Fruit fly (Drosophila melanogaster) whole organism, embryonic: ENCODE results near the gene Pex7.

Experiments used
- Ada2b ChIP-seq: fragments of 200-800 bp; sonication (Bioruptor generic); IDR thresholded peaks from 2 replicates; pipeline ENCODE4 v1.3.6; 2022; ENCODE audit warnings: missing biosample characterization, missing genetic modification characterization
- Antp ChIP-seq: fragments of 200-800 bp; sonication (Bioruptor generic); optimal IDR thresholded peaks from 3 replicates; lab custom pipeline; 2016; ENCODE audit warnings: missing biosample characterization, missing genetic modification characterization
- Asciz ChIP-seq: fragments of 200-800 bp; sonication (Bioruptor generic); optimal IDR thresholded peaks from 2 replicates; lab custom pipeline; 2017; ENCODE audit warnings: missing biosample characterization, mild to moderate bottlenecking, missing genetic modification characterization, missing genetic modification reagents
- BEAF-32 ChIP-seq: fragments of 200-800 bp; sonication (Bioruptor generic); optimal IDR thresholded peaks from 3 replicates; lab custom pipeline; 2017; ENCODE audit warnings: missing biosample characterization, missing genetic modification characterization, mild to moderate bottlenecking, moderate library complexity, missing genetic modification reagents
- Bgb ChIP-seq: fragments of 200-800 bp; sonication (Bioruptor generic); IDR thresholded peaks from 2 replicates; pipeline ENCODE4 v1.3.6; 2022; ENCODE audit warnings: missing biosample characterization, missing genetic modification characterization; ENCODE audit not compliant: partially characterized antibody
- CG12744 ChIP-seq: fragments of 200-800 bp; sonication (Bioruptor generic); optimal IDR thresholded peaks from 2 replicates; lab custom pipeline; 2016; ENCODE audit warnings: missing biosample characterization, missing genetic modification characterization
- CG14441 ChIP-seq: fragments of 200-800 bp; sonication (Bioruptor generic); IDR thresholded peaks from 2 replicates; pipeline ENCODE4 v1.3.6; 2022; ENCODE audit warnings: missing biosample characterization, missing genetic modification characterization
- CG17385 ChIP-seq: fragments of 200-800 bp; sonication (Bioruptor generic); optimal IDR thresholded peaks from 3 replicates; lab custom pipeline; 2018; ENCODE audit warnings: missing biosample characterization, mild to moderate bottlenecking, missing genetic modification characterization
- CG18599 ChIP-seq: fragments of 200-800 bp; sonication (Bioruptor generic); optimal IDR thresholded peaks from 3 replicates; lab custom pipeline; 2017; ENCODE audit warnings: missing biosample characterization, missing genetic modification characterization, mild to moderate bottlenecking, moderate library complexity, missing genetic modification reagents
- CG2129 ChIP-seq: fragments of 200-800 bp; sonication (Bioruptor generic); IDR thresholded peaks from 2 replicates; pipeline ENCODE4 v1.3.6; 2022; ENCODE audit warnings: missing biosample characterization, missing genetic modification characterization; ENCODE audit not compliant: partially characterized antibody
- CG32532 ChIP-seq: fragments of 200-800 bp; sonication (Bioruptor generic); IDR thresholded peaks from 2 replicates; pipeline ENCODE4 v1.3.6; 2022; ENCODE audit warnings: missing biosample characterization, missing genetic modification characterization
- CG34376 ChIP-seq: fragments of 200-800 bp; sonication (Bioruptor generic); optimal IDR thresholded peaks from 2 replicates; lab custom pipeline; 2018; ENCODE audit warnings: missing biosample characterization, mild to moderate bottlenecking, missing genetic modification characterization
- CG6854 ChIP-seq: fragments of 200-800 bp; sonication (Bioruptor generic); optimal IDR thresholded peaks from 3 replicates; lab custom pipeline; 2017; ENCODE audit warnings: missing biosample characterization, mild to moderate bottlenecking, missing genetic modification characterization
- CG7372 ChIP-seq: fragments of 200-800 bp; sonication (Bioruptor generic); IDR thresholded peaks from 2 replicates; pipeline ENCODE4 v1.3.6; 2022; ENCODE audit warnings: missing biosample characterization, missing genetic modification characterization
- CrebB ChIP-seq: fragments of 200-800 bp; sonication (Bioruptor generic); optimal IDR thresholded peaks from 3 replicates; lab custom pipeline; 2018; ENCODE audit warnings: missing biosample characterization, mild to moderate bottlenecking, missing genetic modification characterization
- Dbx ChIP-seq: fragments of 200-800 bp; sonication (Bioruptor generic); IDR thresholded peaks from 3 replicates; pipeline ENCODE4 v1.3.6; 2022; ENCODE audit warnings: missing biosample characterization, missing genetic modification characterization
- Dp ChIP-seq: fragments of 200-800 bp; sonication (Bioruptor generic); optimal IDR thresholded peaks from 2 replicates; lab custom pipeline; 2018; ENCODE audit warnings: missing biosample characterization, mild to moderate bottlenecking, missing genetic modification characterization, moderate library complexity
- Dref ChIP-seq: fragments of 200-800 bp; sonication (Bioruptor generic); IDR thresholded peaks from 2 replicates; pipeline ENCODE4 v1.3.6; 2022; ENCODE audit warnings: missing biosample characterization, missing genetic modification characterization
- Drgx ChIP-seq: fragments of 200-800 bp; sonication (Bioruptor generic); IDR thresholded peaks from 2 replicates; pipeline ENCODE4 v1.3.6; 2022; ENCODE audit warnings: missing biosample characterization, missing genetic modification characterization
- Ets65A ChIP-seq: fragments of 200-800 bp; sonication (Bioruptor generic); peaks from one replicate; lab custom pipeline; 2016; ENCODE audit warnings: missing biosample characterization, missing genetic modification characterization
- HLH4C ChIP-seq: fragments of 200-800 bp; sonication (Bioruptor generic); IDR thresholded peaks from 3 replicates; pipeline ENCODE4 v1.3.6; 2022; ENCODE audit warnings: missing biosample characterization, missing genetic modification characterization; ENCODE audit not compliant: partially characterized antibody
- Jarid2 ChIP-seq: fragments of 200-800 bp; sonication (Bioruptor generic); optimal IDR thresholded peaks from 3 replicates; lab custom pipeline; 2017; ENCODE audit warnings: mild to moderate bottlenecking, missing biosample characterization, missing genetic modification reagents, missing genetic modification characterization
- MESR4 ChIP-seq: fragments of 200-800 bp; sonication (Bioruptor generic); optimal IDR thresholded peaks from 2 replicates; lab custom pipeline; 2018; ENCODE audit warnings: missing biosample characterization, mild to moderate bottlenecking, missing genetic modification characterization, moderate library complexity
- NC2α ChIP-seq: fragments of 200-800 bp; sonication (Bioruptor generic); optimal IDR thresholded peaks from 2 replicates; lab custom pipeline; 2016; ENCODE audit warnings: missing biosample characterization, missing genetic modification characterization
- Opbp ChIP-seq: fragments of 200-800 bp; sonication (Bioruptor generic); IDR thresholded peaks from 3 replicates; pipeline ENCODE4 v1.3.6; 2022; ENCODE audit warnings: missing biosample characterization, missing genetic modification characterization; ENCODE audit not compliant: partially characterized antibody
- Sry-δ ChIP-seq: fragments of 200-800 bp; sonication (Bioruptor generic); optimal IDR thresholded peaks from 2 replicates; lab custom pipeline; 2016; ENCODE audit warnings: missing biosample characterization, missing genetic modification characterization
- Stat92E ChIP-seq, 3 experiments: fragments of >200 bp in 2 of 3; fragments of 200-800 bp in 1 of 3; sonication (Bioruptor generic) in 1 of 3; optimal IDR thresholded peaks; 2 replicates each; lab custom pipeline; 2017 to 2019; ENCODE audit warnings: missing biosample characterization in 3 of 3, missing genetic modification characterization in 3 of 3, mild to moderate bottlenecking in 1 of 3, moderate library complexity in 1 of 3
- bbx ChIP-seq: fragments of 200-800 bp; sonication (Bioruptor generic); IDR thresholded peaks from 2 replicates; pipeline ENCODE4 v1.3.6; 2022; ENCODE audit warnings: missing biosample characterization, missing genetic modification characterization; ENCODE audit not compliant: partially characterized antibody
- dan ChIP-seq: fragments of 200-800 bp; sonication (Bioruptor generic); IDR thresholded peaks from 2 replicates; pipeline ENCODE4 v1.3.6; 2022; ENCODE audit warnings: missing biosample characterization, missing genetic modification characterization
- fd96Cb ChIP-seq: fragments of 200-800 bp; sonication (Bioruptor generic); optimal IDR thresholded peaks from 2 replicates; lab custom pipeline; 2018; ENCODE audit warnings: missing biosample characterization, mild to moderate bottlenecking, missing genetic modification characterization, moderate library complexity
- fru ChIP-seq: fragments of >200 bp; optimal IDR thresholded peaks from 2 replicates; lab custom pipeline; 2017
- h ChIP-seq: fragments of >200 bp; optimal IDR thresholded peaks from 2 replicates; lab custom pipeline; 2017
- ham ChIP-seq: fragments of 200-800 bp; sonication (Bioruptor generic); IDR thresholded peaks from 2 replicates; pipeline ENCODE4 v1.3.6; 2022; ENCODE audit warnings: missing biosample characterization, missing genetic modification characterization
- knrl ChIP-seq: fragments of 200-800 bp; sonication (Bioruptor generic); IDR thresholded peaks from 3 replicates; pipeline ENCODE4 v1.3.6; 2022; ENCODE audit warnings: missing biosample characterization, missing genetic modification characterization; ENCODE audit not compliant: partially characterized antibody
- mam ChIP-seq: fragments of 200-800 bp; sonication (Bioruptor generic); optimal IDR thresholded peaks from 3 replicates; lab custom pipeline; 2016; ENCODE audit warnings: missing biosample characterization, missing genetic modification characterization
- nerfin-2 ChIP-seq: fragments of 200-800 bp; sonication (Bioruptor generic); IDR thresholded peaks from 2 replicates; pipeline ENCODE4 v1.3.6; 2022; ENCODE audit warnings: missing biosample characterization, missing genetic modification characterization; ENCODE audit not compliant: partially characterized antibody
- pfk ChIP-seq: fragments of 200-800 bp; sonication (Bioruptor generic); optimal IDR thresholded peaks from 2 replicates; lab custom pipeline; 2018; ENCODE audit warnings: missing biosample characterization, mild to moderate bottlenecking, missing genetic modification characterization, moderate library complexity
- rib ChIP-seq: fragments of 200-800 bp; sonication (Bioruptor generic); IDR thresholded peaks from 2 replicates; pipeline ENCODE4 v1.3.6; 2022; ENCODE audit warnings: missing biosample characterization, missing genetic modification characterization
- sna ChIP-seq: fragments of 200-800 bp; sonication (Bioruptor generic); IDR thresholded peaks from 2 replicates; pipeline ENCODE4 v1.3.6; 2022; ENCODE audit warnings: missing biosample characterization, missing genetic modification characterization; ENCODE audit not compliant: partially characterized antibody
- sob ChIP-seq: fragments of 200-800 bp; sonication (Bioruptor generic); IDR thresholded peaks from 2 replicates; pipeline ENCODE4 v1.3.6; 2022; ENCODE audit warnings: missing biosample characterization, missing genetic modification characterization
- sug ChIP-seq: fragments of 200-800 bp; optimal IDR thresholded peaks from 2 replicates; lab custom pipeline; 2019; ENCODE audit warnings: missing biosample characterization, mild to moderate bottlenecking, missing genetic modification characterization, moderate library complexity
- trem ChIP-seq: fragments of 200-800 bp; optimal IDR thresholded peaks from 3 replicates; lab custom pipeline; 2019; ENCODE audit warnings: missing biosample characterization, mild to moderate bottlenecking, missing genetic modification characterization, moderate library complexity
- wdn ChIP-seq: fragments of 200-800 bp; sonication (Bioruptor generic); IDR thresholded peaks from 2 replicates; pipeline ENCODE4 v1.3.6; 2022; ENCODE audit warnings: missing biosample characterization, missing genetic modification characterization
- zen2 ChIP-seq: fragments of 200-800 bp; sonication (Bioruptor generic); IDR thresholded peaks from 3 replicates; pipeline ENCODE4 v1.3.6; 2022; ENCODE audit warnings: missing biosample characterization, missing genetic modification characterization; ENCODE audit not compliant: partially characterized antibody

Gene Pex7

dm6 chr3L:8616935-8617334, 30.0 kb upstream of the Pex7 start, which contains the start of gene S-Lap1:
S-Lap1 (plus strand) TSS chr3L:8617235.
- TF ChIP-seq CG14441 (GFP tag; lab: Robert Waterston, UW): no peak
- TF ChIP-seq sug (tag; lab: Kevin White, UChicago): no peak
- TF ChIP-seq Ada2b: no peak
- TF ChIP-seq Asciz (GFP tag; lab: Kevin White, UChicago): no peak
- TF ChIP-seq sob (GFP tag; lab: Robert Waterston, UW): no peak
- TF ChIP-seq mam: no peak
- TF ChIP-seq Antp (GFP tag; lab: Kevin White, UChicago): no peak
- no peak for TF ChIP-seq Drgx (GFP tag; lab: Robert Waterston, UW)
- no peak for TF ChIP-seq pfk (GFP tag; lab: Kevin White, UChicago)
- TF ChIP-seq MESR4 (GFP tag; lab: Kevin White, UChicago): no peak
- TF ChIP-seq trem (tag; lab: Kevin White, UChicago): no peak
- TF ChIP-seq CrebB (tag; lab: Kevin White, UChicago): no peak
- no peak for TF ChIP-seq dan (GFP tag; lab: Robert Waterston, UW)
- no peak for TF ChIP-seq CG12744 (GFP tag; lab: Kevin White, UChicago)
- no peak for TF ChIP-seq CG6854 (GFP tag; lab: Kevin White, UChicago)
- TF ChIP-seq wdn (GFP tag; lab: Robert Waterston, UW): no peak

dm6 chr3L:8619588-8619987, 27.4 kb upstream of the Pex7 start, which contains the start of gene S-Lap2:
S-Lap2 (plus strand) TSS chr3L:8619888.
- TF ChIP-seq CG32532 (GFP tag; lab: Robert Waterston, UW) (no peak), Jarid2 (GFP tag; lab: Kevin White, UChicago) (no peak), wdn (GFP tag; lab: Robert Waterston, UW) (no peak), Dbx (GFP tag; lab: Robert Waterston, UW) (no peak), h (lab: Kevin White, UChicago) (no peak)

DNA sequence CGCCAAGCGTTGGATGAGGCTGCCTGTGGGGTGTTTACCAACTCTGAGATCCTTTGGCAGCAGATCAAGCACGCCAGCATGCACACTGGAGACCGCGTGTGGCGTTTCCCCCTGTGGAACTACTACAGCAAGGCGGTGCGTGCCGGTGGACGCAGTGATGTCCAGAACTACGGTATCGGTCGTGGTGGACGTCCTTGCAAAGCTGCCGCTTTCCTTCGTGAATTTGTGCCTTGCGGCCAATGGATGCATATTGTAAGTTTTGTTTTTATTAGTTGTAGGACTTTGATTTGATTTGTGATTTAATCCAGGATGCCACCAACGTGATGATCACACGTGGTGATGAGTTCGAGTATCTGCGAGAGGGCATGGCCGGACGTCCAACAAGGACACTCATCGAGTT, 25.5 kb upstream of the Pex7 start:
- TF ChIP-seq zen2 (GFP tag; lab: Robert Waterston, UW): 0 out of 3 replicates have a peak, but pooled peaks have one; percentile 9
- TF ChIP-seq CG7372 (GFP tag; lab: Robert Waterston, UW): no peak
- peak; percentile 90 for TF ChIP-seq Ets65A (GFP tag; lab: Kevin White, UChicago)
- TF ChIP-seq fd96Cb (tag; lab: Kevin White, UChicago): no peak

- peak; percentile 41 for TF ChIP-seq BEAF-32 (GFP tag; lab: Kevin White, UChicago)
- no peak for TF ChIP-seq CG34376 (GFP tag; lab: Kevin White, UChicago)
- peak; percentile 28 for TF ChIP-seq Sry-δ (GFP tag; lab: Kevin White, UChicago)
- TF ChIP-seq Dref (GFP tag; lab: Robert Waterston, UW): peak; percentile 80
- no peak for TF ChIP-seq sna
- TF ChIP-seq Stat92E (GFP tag; optimal IDR thresholded peaks at IDR 0.05; lab: Kevin White, UChicago): no peak
- no peak for TF ChIP-seq ham
- TF ChIP-seq knrl (GFP tag; lab: Robert Waterston, UW): peak; percentile 19; the same call in 1 of the 3 replicates
- TF ChIP-seq HLH4C: peak; percentile 43; the same call in 1 of the 3 replicates
- TF ChIP-seq CG17385 (GFP tag; lab: Kevin White, UChicago): no peak
- peak; percentile 20; the same call in 1 of the 2 replicates for TF ChIP-seq nerfin-2
- peak; percentile 27 for TF ChIP-seq trem (tag; lab: Kevin White, UChicago)
- peak; percentile 39; the same call in 1 of the 2 replicates for TF ChIP-seq bbx (GFP tag; lab: Robert Waterston, UW)
- no peak for TF ChIP-seq CG2129 (GFP tag; lab: Robert Waterston, UW)
- 0 out of 2 replicates have a peak, but pooled peaks have one; percentile 47 for TF ChIP-seq Bgb (GFP tag; lab: Robert Waterston, UW)
- no peak for TF ChIP-seq rib (GFP tag; lab: Robert Waterston, UW)
- no peak for TF ChIP-seq CG18599 (GFP tag; lab: Kevin White, UChicago)
- 0 out of 3 replicates have a peak, but pooled peaks have one; percentile 31 for TF ChIP-seq Opbp (GFP tag; lab: Robert Waterston, UW)
- no peak for TF ChIP-seq NC2α (GFP tag; lab: Kevin White, UChicago)
- TF ChIP-seq Dp: peak; percentile 90
- TF ChIP-seq fru (lab: Kevin White, UChicago): no peak
Observed at dm6 chr3L:8623702-8624421, 23.1 kb upstream of the Pex7 start, which contains the start of the genes GAPsec and Zasp66. GAPsec (minus strand) TSS chr3L:8623901. Zasp66 (plus strand) TSS chr3L:8624371.
